Worm (Caenorhabditis elegans): ENCODE measurements around the gene F59B10.3.

F59B10.3 gene

DNA sequence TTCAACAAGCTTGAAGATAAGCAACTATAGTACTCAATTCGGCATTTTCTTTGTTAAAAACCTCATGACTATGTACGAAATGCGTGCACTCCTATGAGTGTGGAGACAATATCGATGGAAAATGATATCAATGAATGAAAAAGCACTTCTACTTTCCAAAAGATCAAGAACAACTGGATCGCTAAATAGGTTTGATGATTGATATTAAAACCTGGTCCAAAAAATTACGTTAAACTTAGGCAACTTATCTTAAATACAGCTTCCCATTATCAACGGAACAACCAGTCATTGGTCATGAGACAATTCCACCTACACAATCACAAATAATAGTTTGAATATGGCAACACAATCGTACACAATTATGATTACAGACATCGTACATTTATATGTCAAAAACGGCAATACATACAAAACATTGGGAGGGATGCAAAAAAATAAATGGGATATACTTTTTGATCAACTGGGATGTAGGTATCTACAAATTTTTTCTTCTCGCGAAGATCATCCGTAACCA lies 49.4 kb downstream of the F59B10.3 start (continued):
- no peak for TF ChIP-seq mel-28 (tag; optimal IDR thresholded peaks at IDR 0.05; ENCODE audit: borderline replicate concordance)
- no peak for TF ChIP-seq sea-2 (GFP tag; IDR thresholded peaks at IDR 0.05)
- TF ChIP-seq egl-18 (GFP tag; IDR thresholded peaks at IDR 0.05), result no peak
- no peak for TF ChIP-seq fkh-3 (tag; optimal IDR thresholded peaks at IDR 0.05)
- TF ChIP-seq F22D6.2 (tag; optimal IDR thresholded peaks at IDR 0.05), result no peak
- no peak for TF ChIP-seq pha-4 (tag; optimal IDR thresholded peaks at IDR 0.05)
- TF ChIP-seq snpc-1.3 (tag; optimal IDR thresholded peaks at IDR 0.05; ENCODE audit: insufficient read depth), result peak; percentile 11
- no peak for TF ChIP-seq tbx-9 (tag; optimal IDR thresholded peaks at IDR 0.05; ENCODE audit: borderline replicate concordance)
- no peak for TF ChIP-seq lsy-27 (tag; optimal IDR thresholded peaks at IDR 0.05; ENCODE audit: borderline replicate concordance, insufficient read depth)
- TF ChIP-seq F23B12.7 (tag; optimal IDR thresholded peaks at IDR 0.05; ENCODE audit: insufficient read depth), result no peak
- TF ChIP-seq T07F8.4 (tag; optimal IDR thresholded peaks at IDR 0.05), result no peak
- peak; percentile 62 for TF ChIP-seq zim-3 (tag; optimal IDR thresholded peaks at IDR 0.05)
- peak in 1 of 3 experiments; percentile 41 for TF ChIP-seq lin-35 (GFP tag; optimal IDR thresholded peaks at IDR 0.05)
- no peak for TF ChIP-seq nfya-2 (GFP tag; IDR thresholded peaks at IDR 0.05)
- no peak for TF ChIP-seq mxl-1 (tag; optimal IDR thresholded peaks at IDR 0.05)
- no peak for TF ChIP-seq ceh-58 (GFP tag; IDR thresholded peaks at IDR 0.05)
- TF ChIP-seq nhr-179 (tag; optimal IDR thresholded peaks at IDR 0.05), result no peak
- TF ChIP-seq madf-6 (GFP tag; IDR thresholded peaks at IDR 0.05), result peak; percentile 60; the same call in 1 of the 2 replicates
- TF ChIP-seq F57C9.4 (tag; optimal IDR thresholded peaks at IDR 0.05), result no peak
- no peak for TF ChIP-seq ceh-91 (GFP tag; IDR thresholded peaks at IDR 0.05)
- no peak for TF ChIP-seq atf-7 (tag; optimal IDR thresholded peaks at IDR 0.05)
- TF ChIP-seq ets-4 (GFP tag; optimal IDR thresholded peaks at IDR 0.05), result no peak
- TF ChIP-seq D2030.7 (GFP tag; IDR thresholded peaks at IDR 0.05), result no peak
- no peak for TF ChIP-seq sptf-2 (GFP tag; optimal IDR thresholded peaks at IDR 0.05)
- no peak for TF ChIP-seq somi-1 (GFP tag; optimal IDR thresholded peaks at IDR 0.05)
- no peak for TF ChIP-seq hlh-26 (GFP tag; conservative IDR thresholded peaks at IDR 0.05)
- TF ChIP-seq Y56A3A.18 (GFP tag; IDR thresholded peaks at IDR 0.05), result no peak
- no peak for TF ChIP-seq gei-17 (GFP tag; optimal IDR thresholded peaks at IDR 0.05)
- TF ChIP-seq rcor-1 (GFP tag; IDR thresholded peaks at IDR 0.05), result 0 out of 2 replicates have a peak, but pooled peaks have one; percentile 5
- no peak for TF ChIP-seq ceh-100 (GFP tag; IDR thresholded peaks at IDR 0.05)
- 0 out of 2 replicates have a peak, but pooled peaks have one; percentile 11 for TF ChIP-seq Y53G8AR.9 (GFP tag; conservative IDR thresholded peaks at IDR 0.05)
- TF ChIP-seq mes-4 (tag; optimal IDR thresholded peaks at IDR 0.05), result no peak
- no peak for TF ChIP-seq dpl-1 (GFP tag; optimal IDR thresholded peaks at IDR 0.05)
- no peak for TF ChIP-seq attf-3 (GFP tag; conservative IDR thresholded peaks at IDR 0.05)
- TF ChIP-seq tbp1 (GFP tag; optimal IDR thresholded peaks at IDR 0.05), result peak; percentile 9
- no peak for TF ChIP-seq rec-8 (tag; optimal IDR thresholded peaks at IDR 0.05)
- no peak for TF ChIP-seq egl-44 (GFP tag; IDR thresholded peaks at IDR 0.05)
- TF ChIP-seq tlf-1 (GFP tag; optimal IDR thresholded peaks at IDR 0.05), result no peak
- TF ChIP-seq him-1 (tag; optimal IDR thresholded peaks at IDR 0.05), result no peak
- no peak for TF ChIP-seq F39B2.1 (GFP tag; IDR thresholded peaks at IDR 0.05)
- TF ChIP-seq athp-1 (tag; optimal IDR thresholded peaks at IDR 0.05), result peak; percentile 44
- no peak for TF ChIP-seq bed-2 (GFP tag; IDR thresholded peaks at IDR 0.05)
- 0 out of 2 replicates have a peak, but pooled peaks have one; percentile 10 for TF ChIP-seq attf-6 (GFP tag; IDR thresholded peaks at IDR 0.05)
- TF ChIP-seq rpc-1 (optimal IDR thresholded peaks at IDR 0.05), result no peak
- TF ChIP-seq rpc-1 (tag; optimal IDR thresholded peaks at IDR 0.05), result no peak
- no peak for TF ChIP-seq xnd-1 (tag; optimal IDR thresholded peaks at IDR 0.05)
- TF ChIP-seq hmg-1.2 (GFP tag; IDR thresholded peaks at IDR 0.05), result no peak
- TF ChIP-seq ccch-3 (GFP tag; optimal IDR thresholded peaks at IDR 0.05), result no peak
